Fruit fly (Drosophila melanogaster) whole organism, embryonic: ENCODE data around the gene CG32700.

Experiments
- Abd-B ChIP-seq: fragments of 200-800 bp; sonication (Bioruptor generic); optimal IDR thresholded peaks from 2 replicates; lab custom pipeline; 2018; ENCODE audit warnings: missing biosample characterization, mild to moderate bottlenecking, missing genetic modification characterization, moderate library complexity
- Antp ChIP-seq: fragments of 200-800 bp; sonication (Bioruptor generic); optimal IDR thresholded peaks from 3 replicates; lab custom pipeline; 2016; ENCODE audit warnings: missing biosample characterization, missing genetic modification characterization
- Asciz ChIP-seq: fragments of 200-800 bp; sonication (Bioruptor generic); optimal IDR thresholded peaks from 2 replicates; lab custom pipeline; 2017; ENCODE audit warnings: missing biosample characterization, mild to moderate bottlenecking, missing genetic modification characterization, missing genetic modification reagents
- Atf6 ChIP-seq: fragments of 200-800 bp; sonication (Bioruptor generic); IDR thresholded peaks from 2 replicates; pipeline ENCODE4 v1.3.6; 2022; ENCODE audit warnings: missing biosample characterization, missing genetic modification characterization
- CG10209 ChIP-seq: fragments of 200-800 bp; sonication (Bioruptor generic); optimal IDR thresholded peaks from 3 replicates; lab custom pipeline; 2017; ENCODE audit warnings: missing biosample characterization, mild to moderate bottlenecking, missing genetic modification characterization, missing genetic modification reagents
- CG10267 ChIP-seq: fragments of 200-800 bp; sonication (Bioruptor generic); optimal IDR thresholded peaks from 2 replicates; lab custom pipeline; 2018; ENCODE audit warnings: missing biosample characterization, mild to moderate bottlenecking, missing genetic modification characterization, moderate library complexity
- CG10274 ChIP-seq: fragments of 200-800 bp; sonication (Bioruptor generic); optimal IDR thresholded peaks from 3 replicates; lab custom pipeline; 2017; ENCODE audit warnings: missing biosample characterization, mild to moderate bottlenecking, missing genetic modification characterization
- CG10462 ChIP-seq: fragments of 200-800 bp; sonication (Bioruptor generic); optimal IDR thresholded peaks from 2 replicates; lab custom pipeline; 2016; ENCODE audit warnings: missing biosample characterization, missing genetic modification characterization
- CG10565 ChIP-seq: fragments of 200-800 bp; sonication (Bioruptor generic); optimal IDR thresholded peaks from 3 replicates; lab custom pipeline; 2016; ENCODE audit warnings: missing biosample characterization, mild to moderate bottlenecking, missing genetic modification characterization
- CG12299 ChIP-seq: fragments of 200-800 bp; sonication (Bioruptor generic); optimal IDR thresholded peaks from 2 replicates; lab custom pipeline; 2018; ENCODE audit warnings: missing biosample characterization, mild to moderate bottlenecking, missing genetic modification characterization
- CG12391 ChIP-seq: fragments of 200-800 bp; sonication (Bioruptor generic); optimal IDR thresholded peaks from 3 replicates; lab custom pipeline; 2018; ENCODE audit warnings: missing biosample characterization, mild to moderate bottlenecking, missing genetic modification characterization, moderate library complexity
- CG1602 ChIP-seq: fragments of 200-800 bp; sonication (Bioruptor generic); optimal IDR thresholded peaks from 3 replicates; lab custom pipeline; 2016; ENCODE audit warnings: missing biosample characterization, missing genetic modification characterization
- CG2129 ChIP-seq: fragments of 200-800 bp; sonication (Bioruptor generic); IDR thresholded peaks from 2 replicates; pipeline ENCODE4 v1.3.6; 2022; ENCODE audit warnings: missing biosample characterization, missing genetic modification characterization; ENCODE audit not compliant: partially characterized antibody
- CG2678 ChIP-seq: fragments of 200-800 bp; sonication (Bioruptor generic); optimal IDR thresholded peaks from 3 replicates; lab custom pipeline; 2019; ENCODE audit warnings: missing biosample characterization, mild to moderate bottlenecking, missing genetic modification characterization, moderate library complexity
- CG30431 ChIP-seq: fragments of 200-800 bp; sonication (Bioruptor generic); optimal IDR thresholded peaks from 2 replicates; lab custom pipeline; 2017; ENCODE audit warnings: missing biosample characterization, missing genetic modification characterization
- CG31441 ChIP-seq: fragments of 200-800 bp; sonication (Bioruptor generic); IDR thresholded peaks from 2 replicates; pipeline ENCODE4 v1.3.6; 2022; ENCODE audit warnings: missing biosample characterization, missing genetic modification characterization
- CG34376 ChIP-seq: fragments of 200-800 bp; sonication (Bioruptor generic); optimal IDR thresholded peaks from 2 replicates; lab custom pipeline; 2018; ENCODE audit warnings: missing biosample characterization, mild to moderate bottlenecking, missing genetic modification characterization
- CG43689 ChIP-seq: fragments of 200-800 bp; sonication (Bioruptor generic); IDR thresholded peaks from 2 replicates; pipeline ENCODE4 v1.3.6; 2022; ENCODE audit warnings: missing biosample characterization, missing genetic modification characterization
- CG4820 ChIP-seq: fragments of 200-800 bp; sonication (Bioruptor generic); optimal IDR thresholded peaks from 3 replicates; lab custom pipeline; 2016; ENCODE audit warnings: missing biosample characterization, missing genetic modification characterization
- CG6272 ChIP-seq: fragments of 200-800 bp; sonication (Bioruptor generic); IDR thresholded peaks from 2 replicates; pipeline ENCODE4 v1.3.6; 2022; ENCODE audit warnings: missing biosample characterization, missing genetic modification characterization
- CG6654 ChIP-seq: fragments of 200-800 bp; sonication (Bioruptor generic); optimal IDR thresholded peaks from 2 replicates; lab custom pipeline; 2017; ENCODE audit warnings: missing biosample characterization, mild to moderate bottlenecking, missing genetic modification characterization
- CG6689 ChIP-seq: fragments of 200-800 bp; sonication (Bioruptor generic); IDR thresholded peaks from 2 replicates; pipeline ENCODE4 v1.3.6; 2022; ENCODE audit warnings: missing biosample characterization, missing genetic modification characterization
- CG7357 ChIP-seq: fragments of 200-800 bp; sonication (Bioruptor generic); IDR thresholded peaks from 3 replicates; pipeline ENCODE4 v1.3.6; 2022; ENCODE audit warnings: missing biosample characterization, missing genetic modification characterization
- CG7372 ChIP-seq: fragments of 200-800 bp; sonication (Bioruptor generic); IDR thresholded peaks from 2 replicates; pipeline ENCODE4 v1.3.6; 2022; ENCODE audit warnings: missing biosample characterization, missing genetic modification characterization
- Camta ChIP-seq: fragments of 200-800 bp; sonication (Bioruptor generic); optimal IDR thresholded peaks from 2 replicates; lab custom pipeline; 2016; ENCODE audit warnings: missing biosample characterization, missing genetic modification characterization
- Deaf1 ChIP-seq: fragments of 200-800 bp; optimal IDR thresholded peaks from 3 replicates; lab custom pipeline; 2019; ENCODE audit warnings: missing biosample characterization, mild to moderate bottlenecking, missing genetic modification characterization, moderate library complexity
- E2f2 ChIP-seq: fragments of 200-800 bp; sonication (Bioruptor generic); IDR thresholded peaks from 2 replicates; pipeline ENCODE4 v1.3.6; 2022; ENCODE audit warnings: missing biosample characterization, missing genetic modification characterization
- HLH54F ChIP-seq: fragments of 200-800 bp; sonication (Bioruptor generic); optimal IDR thresholded peaks from 3 replicates; lab custom pipeline; 2016; ENCODE audit warnings: missing biosample characterization, missing genetic modification characterization
- Hmr ChIP-seq: fragments of 200-800 bp; sonication (Bioruptor generic); optimal IDR thresholded peaks from 3 replicates; lab custom pipeline; 2017; ENCODE audit warnings: mild to moderate bottlenecking, missing biosample characterization, missing genetic modification reagents, missing genetic modification characterization
- PHDP ChIP-seq: fragments of 200-800 bp; sonication (Bioruptor generic); optimal IDR thresholded peaks from 3 replicates; lab custom pipeline; 2018; ENCODE audit warnings: missing biosample characterization, mild to moderate bottlenecking, missing genetic modification characterization, moderate library complexity
- Xrp1 ChIP-seq: fragments of 200-800 bp; sonication (Bioruptor generic); IDR thresholded peaks from 2 replicates; pipeline ENCODE4 v1.3.6; 2022; ENCODE audit warnings: missing biosample characterization, missing genetic modification characterization
- chm ChIP-seq: fragments of 200-800 bp; sonication (Bioruptor generic); IDR thresholded peaks from 2 replicates; pipeline ENCODE4 v1.3.6; 2022; ENCODE audit warnings: missing biosample characterization, missing genetic modification characterization
- crc ChIP-seq: fragments of 200-800 bp; sonication (Bioruptor generic); optimal IDR thresholded peaks from 2 replicates; lab custom pipeline; 2016; ENCODE audit warnings: missing biosample characterization, missing genetic modification characterization
- eve ChIP-seq, 2 experiments: fragments of >200 bp; optimal IDR thresholded peaks; 2 replicates each; lab custom pipeline; 2017; ENCODE audit warnings: missing biosample characterization in 2 of 2, missing genetic modification characterization in 2 of 2
- fd3F ChIP-seq: fragments of 200-800 bp; sonication (Bioruptor generic); optimal IDR thresholded peaks from 2 replicates; lab custom pipeline; 2018; ENCODE audit warnings: missing biosample characterization, mild to moderate bottlenecking, missing genetic modification characterization, moderate library complexity
- ind ChIP-seq: fragments of 200-800 bp; sonication (Bioruptor generic); optimal IDR thresholded peaks from 3 replicates; lab custom pipeline; 2016; ENCODE audit warnings: missing biosample characterization, missing genetic modification characterization
- knrl ChIP-seq: fragments of 200-800 bp; sonication (Bioruptor generic); IDR thresholded peaks from 3 replicates; pipeline ENCODE4 v1.3.6; 2022; ENCODE audit warnings: missing biosample characterization, missing genetic modification characterization; ENCODE audit not compliant: partially characterized antibody
- lmd ChIP-seq: fragments of 200-800 bp; sonication (Bioruptor generic); IDR thresholded peaks from 2 replicates; pipeline ENCODE4 v1.3.6; 2022; ENCODE audit warnings: missing biosample characterization, missing genetic modification characterization
- oc ChIP-seq: fragments of 200-800 bp; sonication (Bioruptor generic); optimal IDR thresholded peaks from 2 replicates; lab custom pipeline; 2018; ENCODE audit warnings: missing biosample characterization, mild to moderate bottlenecking, missing genetic modification characterization, moderate library complexity
- peb ChIP-seq: fragments of 200-800 bp; sonication (Bioruptor generic); IDR thresholded peaks from 2 replicates; pipeline ENCODE4 v1.3.6; 2022; ENCODE audit warnings: missing biosample characterization, missing genetic modification characterization
- repo ChIP-seq: fragments of 200-800 bp; sonication (Bioruptor generic); optimal IDR thresholded peaks from 2 replicates; lab custom pipeline; 2016; ENCODE audit warnings: missing biosample characterization, missing genetic modification characterization
- ro ChIP-seq: fragments of 200-800 bp; sonication (Bioruptor generic); IDR thresholded peaks from 2 replicates; pipeline ENCODE4 v1.3.6; 2022; ENCODE audit warnings: missing biosample characterization, missing genetic modification characterization
- sna ChIP-seq: fragments of 200-800 bp; sonication (Bioruptor generic); IDR thresholded peaks from 2 replicates; pipeline ENCODE4 v1.3.6; 2022; ENCODE audit warnings: missing biosample characterization, missing genetic modification characterization; ENCODE audit not compliant: partially characterized antibody
- ssp ChIP-seq: fragments of 200-800 bp; sonication (Bioruptor generic); IDR thresholded peaks from 2 replicates; pipeline ENCODE4 v1.3.6; 2022; ENCODE audit warnings: missing biosample characterization, missing genetic modification characterization
- stc ChIP-seq: fragments of 200-800 bp; sonication (Bioruptor generic); IDR thresholded peaks from 2 replicates; pipeline ENCODE4 v1.3.6; 2022; ENCODE audit warnings: missing biosample characterization, missing genetic modification characterization
- stwl ChIP-seq: fragments of 200-800 bp; sonication (Bioruptor generic); optimal IDR thresholded peaks from 3 replicates; lab custom pipeline; 2018; ENCODE audit warnings: missing biosample characterization, mild to moderate bottlenecking, missing genetic modification characterization, moderate library complexity
- tin ChIP-seq: fragments of 200-800 bp; sonication (Bioruptor generic); optimal IDR thresholded peaks from 3 replicates; lab custom pipeline; 2016; ENCODE audit warnings: missing biosample characterization, missing genetic modification characterization
- tup ChIP-seq: fragments of 200-800 bp; sonication (Bioruptor generic); optimal IDR thresholded peaks from 2 replicates; lab custom pipeline; 2016; ENCODE audit warnings: missing biosample characterization, mild to moderate bottlenecking, missing genetic modification characterization, moderate library complexity
- zf30C ChIP-seq: fragments of 200-800 bp; sonication (Bioruptor generic); optimal IDR thresholded peaks from 3 replicates; lab custom pipeline; 2018; ENCODE audit warnings: missing biosample characterization, mild to moderate bottlenecking, missing genetic modification characterization

The CG32700 gene

DNA sequence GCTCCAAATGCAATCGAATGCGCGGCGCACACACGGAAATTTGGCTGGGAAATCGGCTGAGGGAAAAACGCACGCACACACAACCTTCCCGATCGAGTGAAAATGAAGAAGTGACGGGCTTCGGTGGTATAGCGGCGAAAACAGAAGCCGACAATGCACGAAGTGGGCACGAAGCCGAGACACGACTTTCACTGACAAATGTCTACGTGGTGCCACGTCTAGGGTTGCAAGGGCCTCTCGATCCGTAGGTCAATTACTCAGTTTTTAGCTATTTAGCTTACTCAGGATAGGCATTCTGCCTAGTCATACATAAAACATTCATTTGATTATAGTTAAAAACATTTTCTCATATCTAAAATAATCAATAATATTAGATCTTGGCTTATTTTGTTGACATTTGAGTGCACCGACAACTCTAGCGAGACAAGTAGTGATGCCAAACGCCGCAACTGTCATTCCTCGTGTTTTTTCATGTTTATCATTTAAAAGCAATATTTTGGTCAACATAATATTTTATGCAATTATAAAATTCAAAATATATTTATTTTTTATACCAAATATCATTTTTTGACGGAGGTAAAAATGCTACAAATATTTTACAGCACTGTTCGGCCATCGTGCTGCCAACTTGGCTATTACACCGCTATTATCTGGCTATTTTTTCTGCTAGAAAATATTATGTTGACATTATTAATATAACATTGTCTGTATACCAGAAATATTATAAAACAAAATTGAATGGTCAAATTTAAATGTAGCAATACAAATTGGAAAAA lies 3.1 kb upstream of the CG32700 start (continued):
- TF ChIP-seq CG31441 (GFP tag; lab: Robert Waterston, UW) (peak; percentile 80), CG12391 (tag; lab: Kevin White, UChicago) (peak; percentile 88), fd3F (GFP tag; lab: Kevin White, UChicago) (peak; percentile 82), chm (peak; percentile 76), CG6689 (GFP tag; lab: Robert Waterston, UW) (peak; percentile 90), oc (tag; lab: Kevin White, UChicago) (peak; percentile 83), ro (GFP tag; lab: Robert Waterston, UW) (peak; percentile 41), stc (GFP tag; lab: Robert Waterston, UW) (peak; percentile 85), CG7372 (GFP tag; lab: Robert Waterston, UW) (peak; percentile 88), CG10565 (GFP tag; lab: Kevin White, UChicago) (no peak), Atf6 (GFP tag; lab: Robert Waterston, UW) (peak; percentile 90), Antp (GFP tag; lab: Kevin White, UChicago) (peak; percentile 62), CG10267 (peak; percentile 90), ssp (GFP tag; lab: Robert Waterston, UW) (peak; percentile 73), CG2129 (no peak), peb (peak; percentile 61; the same call in 1 of the 2 replicates), CG34376 (GFP tag; lab: Kevin White, UChicago) (peak; percentile 78), ind (GFP tag; lab: Kevin White, UChicago) (peak; percentile 86), crc (GFP tag; lab: Kevin White, UChicago) (peak; percentile 38), CG7357 (peak; percentile 73), Abd-B (peak; percentile 37), stwl (tag; lab: Kevin White, UChicago) (peak; percentile 57), sna (GFP tag; lab: Robert Waterston, UW) (no peak), CG12299 (tag; lab: Kevin White, UChicago) (peak; percentile 89), CG10209 (GFP tag; lab: Kevin White, UChicago) (peak; percentile 86), Deaf1 (peak; percentile 100), CG1602 (GFP tag; lab: Kevin White, UChicago) (peak; percentile 79), CG4820 (peak; percentile 78), zf30C (GFP tag; lab: Kevin White, UChicago) (peak; percentile 9), Asciz (GFP tag; lab: Kevin White, UChicago) (peak; percentile 77), Xrp1 (GFP tag; lab: Robert Waterston, UW) (peak; percentile 94), PHDP (peak; percentile 90), HLH54F (GFP tag; lab: Kevin White, UChicago) (peak; percentile 76), repo (GFP tag; lab: Kevin White, UChicago) (peak; percentile 57), CG30431 (GFP tag; lab: Kevin White, UChicago) (peak; percentile 82), Hmr (peak; percentile 90), lmd (GFP tag; lab: Robert Waterston, UW) (peak; percentile 84), E2f2 (GFP tag; lab: Robert Waterston, UW) (peak; percentile 70), CG43689 (peak; percentile 63; the same call in 1 of the 2 replicates), tin (peak; percentile 89), knrl (GFP tag; lab: Robert Waterston, UW) (0 out of 3 replicates have a peak, but pooled peaks have one; percentile 19), CG6654 (peak; percentile 30), CG10274 (peak; percentile 52), tup (GFP tag; lab: Kevin White, UChicago) (peak; percentile 82), CG2678 (tag; lab: Kevin White, UChicago) (peak; percentile 92), Camta (GFP tag; lab: Kevin White, UChicago) (peak; percentile 72), eve (GFP tag; optimal IDR thresholded peaks at IDR 0.05; lab: Kevin White, UChicago) (peak in 1 of 2 experiments; percentile 93), CG10462 (peak; percentile 70), CG6272 (GFP tag; lab: Robert Waterston, UW) (peak; percentile 82)
